Worm (Caenorhabditis elegans): ENCODE results near the gene T19H12.3.

DNA sequence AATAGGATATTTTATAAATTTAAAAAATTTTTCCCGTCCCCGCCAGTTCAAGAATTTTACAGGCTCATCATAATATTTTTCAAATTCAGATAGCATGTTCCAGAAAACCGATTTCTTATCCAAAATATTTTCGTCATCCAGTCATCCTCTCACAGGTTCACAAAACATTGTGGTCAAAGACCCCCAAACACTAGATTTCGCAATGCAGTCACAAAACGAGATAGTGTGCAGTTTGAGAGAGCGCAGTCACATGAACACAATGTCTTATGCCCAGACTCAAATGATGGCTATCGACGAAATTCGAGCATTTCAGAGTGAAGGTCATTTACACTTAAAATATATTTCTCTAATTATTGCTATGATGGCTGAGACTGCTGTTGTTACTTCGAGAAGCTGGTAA, 40.9 kb upstream of the T19H12.3 start, which contains the start of gene abhd-5.2:
- TF ChIP-seq T22C8.4 (GFP tag; IDR thresholded peaks at IDR 0.05) (no peak), flt-1 (GFP tag; IDR thresholded peaks at IDR 0.05) (no peak), ref-1 (GFP tag; conservative IDR thresholded peaks at IDR 0.05) (no peak), klf-2 (GFP tag; conservative IDR thresholded peaks at IDR 0.05) (no peak), tab-1 (GFP tag; IDR thresholded peaks at IDR 0.05) (no peak)

All from whole organism, midembryonic.